Worm (Caenorhabditis elegans) whole organism, early embryonic: ENCODE results near the gene ZK1128.3.

ENCODE experiments used
- B0310.2 ChIP-seq: sonication (generic microtip); optimal IDR thresholded peaks from 2 replicates; lab custom pipeline; 2016; ENCODE audit warnings: mild to moderate bottlenecking, missing genetic modification characterization, missing compliant biosample characterization
- aly-1 ChIP-seq: sonication (generic microtip); optimal IDR thresholded peaks from 2 replicates; lab custom pipeline; 2016; ENCODE audit warnings: missing genetic modification characterization, missing compliant biosample characterization
- ama-1 ChIP-seq: fragments of 150-350 bp; optimal IDR thresholded peaks from 2 replicates; lab custom pipeline; 2014
- ets-7 ChIP-seq: sonication (generic microtip); optimal IDR thresholded peaks from 2 replicates; lab custom pipeline; 2016; ENCODE audit warnings: missing genotype, missing genetic modification characterization, missing compliant biosample characterization
- flt-1 ChIP-seq: fragments of 200-800 bp; sonication (Bioruptor generic); IDR thresholded peaks from 2 replicates; pipeline ENCODE4 v1.3.6; 2022; ENCODE audit warnings: missing genetic modification characterization, missing compliant biosample characterization
- hmg-4 ChIP-seq: fragments of 200-800 bp; sonication (Bioruptor generic); optimal IDR thresholded peaks from 2 replicates; lab custom pipeline; 2018; ENCODE audit warnings: mild to moderate bottlenecking, missing genetic modification characterization, missing compliant biosample characterization
- hnd-1 ChIP-seq: sonication (generic microtip); optimal IDR thresholded peaks from 2 replicates; lab custom pipeline; 2016; ENCODE audit warnings: missing genetic modification characterization, missing compliant biosample characterization
- pes-1 ChIP-seq: fragments of 200-800 bp; sonication (Bioruptor generic); IDR thresholded peaks from 2 replicates; pipeline ENCODE4 v1.3.6; 2022; ENCODE audit warnings: missing genetic modification reagents, missing genetic modification characterization, missing compliant biosample characterization
- scrt-1 ChIP-seq: fragments of 200-800 bp; sonication (Bioruptor generic); IDR thresholded peaks from 2 replicates; pipeline ENCODE4 v1.3.6; 2022; ENCODE audit warnings: missing genetic modification characterization, missing compliant biosample characterization
- sea-1 ChIP-seq: fragments of 200-800 bp; sonication (Bioruptor generic); conservative IDR thresholded peaks from 2 replicates; pipeline ENCODE4 v1.3.6; 2022; ENCODE audit warnings: missing genetic modification characterization, missing compliant biosample characterization
- tbx-11 ChIP-seq: fragments of 200-800 bp; sonication (Bioruptor generic); IDR thresholded peaks from 2 replicates; pipeline ENCODE4 v1.3.6; 2022; ENCODE audit warnings: missing genetic modification characterization, missing compliant biosample characterization
- tbx-37 ChIP-seq: fragments of 200-800 bp; sonication (Bioruptor generic); conservative IDR thresholded peaks from 2 replicates; pipeline ENCODE4 v1.3.6; 2022; ENCODE audit warnings: missing genetic modification reagents, missing genetic modification characterization, missing compliant biosample characterization

DNA sequence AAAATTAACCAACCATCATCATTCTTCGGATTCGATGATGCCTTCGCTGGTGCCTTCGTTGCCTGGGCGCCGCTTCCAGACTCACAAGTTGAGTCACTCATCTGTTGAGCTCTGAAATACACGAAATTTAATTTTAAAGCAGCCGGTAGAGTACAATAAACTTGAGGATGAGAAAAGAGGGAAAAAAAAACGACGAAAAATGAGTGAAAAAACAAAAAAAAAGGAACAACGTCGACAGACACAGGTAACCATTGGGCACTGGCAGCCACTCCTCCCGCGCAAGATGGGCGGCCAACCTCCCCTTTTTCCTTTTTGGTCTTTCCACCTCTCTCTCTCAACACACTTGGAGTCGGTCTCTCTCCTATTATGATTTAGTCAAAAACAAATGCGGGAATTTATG is 28.0 kb upstream of the ZK1128.3 start, which contains the start of gene K08E5.1:
- TF ChIP-seq ama-1 = no peak
- no peak for TF ChIP-seq tbx-11 (GFP tag; lab: Robert Waterston, UW)
- no peak for TF ChIP-seq B0310.2 (tag; lab: Kevin White, UChicago)
- TF ChIP-seq ets-7 (tag; lab: Kevin White, UChicago) = no peak
- no peak for TF ChIP-seq sea-1 (GFP tag; lab: Robert Waterston, UW)
- TF ChIP-seq hmg-4 (GFP tag; lab: Kevin White, UChicago) = no peak
- TF ChIP-seq pes-1 (GFP tag; lab: Robert Waterston, UW) = no peak
- TF ChIP-seq tbx-37 (GFP tag; lab: Robert Waterston, UW) = no peak
- TF ChIP-seq aly-1 = no peak
- no peak for TF ChIP-seq scrt-1 (GFP tag; lab: Robert Waterston, UW)
- TF ChIP-seq flt-1 (GFP tag; lab: Robert Waterston, UW) = no peak
- no peak for TF ChIP-seq hnd-1 (tag; lab: Kevin White, UChicago)
